Fruit fly (Drosophila melanogaster) Kc167 (cell line): ENCODE results near the gene CG31643.

Experiments
- Myc ChIP-seq: fragments of >200 bp; optimal IDR thresholded peaks from 2 replicates; lab custom pipeline; 2017; ENCODE audit warnings: missing external identifiers
- Sin3A ChIP-seq: fragments of >200 bp; optimal IDR thresholded peaks from 2 replicates; lab custom pipeline; 2018; ENCODE audit warnings: missing external identifiers
- h ChIP-seq: fragments of >200 bp; optimal IDR thresholded peaks from 3 replicates; lab custom pipeline; 2018; ENCODE audit warnings: missing external identifiers
- insv ChIP-seq: fragments of >200 bp; optimal IDR thresholded peaks from 3 replicates; lab custom pipeline; 2018; ENCODE audit warnings: missing external identifiers
- psq ChIP-seq: fragments of >200 bp; optimal IDR thresholded peaks from 2 replicates; lab custom pipeline; 2017; ENCODE audit warnings: missing external identifiers
- ttk ChIP-seq: sonication (Bioruptor generic); optimal IDR thresholded peaks from 2 replicates; lab custom pipeline; 2017; ENCODE audit warnings: missing external identifiers

DNA sequence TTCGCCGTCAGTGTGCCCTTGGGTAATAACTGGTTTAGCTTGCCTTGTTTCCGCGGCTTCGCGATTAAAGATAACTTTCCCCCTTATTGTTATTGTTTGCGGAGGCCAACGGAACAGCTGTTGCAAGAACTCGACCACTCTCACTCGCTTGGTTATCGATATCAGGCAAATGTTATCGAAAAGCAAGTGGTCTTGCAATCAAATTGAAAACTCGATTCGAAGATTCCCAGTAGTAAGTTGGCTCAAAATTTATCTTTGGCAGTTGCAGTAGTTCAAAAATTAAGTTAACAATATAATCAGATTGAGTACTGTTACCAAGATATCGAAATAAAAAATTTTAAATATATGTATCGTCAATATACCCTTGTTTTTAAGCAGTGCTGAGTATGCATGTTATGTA is 27.9 kb downstream of the CG31643 start, which contains the start of the genes Fbw5 and CG9147:
- TF ChIP-seq insv (lab: Kevin White, UChicago): no peak
- TF ChIP-seq h (lab: Kevin White, UChicago): no peak
- no peak for TF ChIP-seq Sin3A (lab: Kevin White, UChicago)
- no peak for TF ChIP-seq psq (lab: Kevin White, UChicago)
- no peak for TF ChIP-seq ttk
- no peak for TF ChIP-seq Myc (lab: Kevin White, UChicago)
